Fruit fly (Drosophila melanogaster) whole organism, adult: Measurements from ENCODE around the gene woc.
A peak's percentile ranks its signal among the peaks of the same experiment; 100 is the strongest.

Experiments
- CG11617 ChIP-seq: fragments of 200-800 bp; sonication (Bioruptor generic); optimal IDR thresholded peaks from 2 replicates; lab custom pipeline; 2017; ENCODE audit warnings: mild to moderate bottlenecking, missing biosample characterization, missing genetic modification reagents, missing genetic modification characterization
- CG12768 ChIP-seq: fragments of 200-800 bp; sonication (Bioruptor generic); optimal IDR thresholded peaks from 2 replicates; lab custom pipeline; 2017; ENCODE audit warnings: missing biosample characterization, missing genetic modification characterization, mild to moderate bottlenecking, moderate library complexity, missing genetic modification reagents
- CG14711 ChIP-seq: fragments of 200-800 bp; sonication (Bioruptor generic); optimal IDR thresholded peaks from 2 replicates; lab custom pipeline; 2018; ENCODE audit warnings: missing biosample characterization, mild to moderate bottlenecking, missing genetic modification characterization, moderate library complexity
- CG1620 ChIP-seq: fragments of 200-800 bp; sonication (Bioruptor generic); optimal IDR thresholded peaks from 2 replicates; lab custom pipeline; 2016; ENCODE audit warnings: missing biosample characterization, missing genetic modification characterization
- CG33017 ChIP-seq: fragments of 200-800 bp; sonication (Bioruptor generic); optimal IDR thresholded peaks from 2 replicates; lab custom pipeline; 2018; ENCODE audit warnings: missing biosample characterization, mild to moderate bottlenecking, missing genetic modification characterization, moderate library complexity
- CG5204 ChIP-seq: fragments of 200-800 bp; sonication (Bioruptor generic); optimal IDR thresholded peaks from 2 replicates; lab custom pipeline; 2016; ENCODE audit warnings: missing biosample characterization, missing genetic modification characterization
- CG7045 ChIP-seq: fragments of 200-800 bp; sonication (Bioruptor generic); optimal IDR thresholded peaks from 2 replicates; lab custom pipeline; 2017; ENCODE audit warnings: missing biosample characterization, mild to moderate bottlenecking, missing genetic modification characterization
- CG7101 ChIP-seq: fragments of 200-800 bp; sonication (Bioruptor generic); optimal IDR thresholded peaks from 2 replicates; lab custom pipeline; 2018; ENCODE audit warnings: missing biosample characterization, mild to moderate bottlenecking, missing genetic modification characterization, moderate library complexity
- Clk ChIP-seq: fragments of 200-800 bp; sonication (Bioruptor generic); optimal IDR thresholded peaks from 2 replicates; lab custom pipeline; 2017; ENCODE audit warnings: missing biosample characterization, missing genetic modification characterization
- Crg-1 ChIP-seq: fragments of 200-800 bp; sonication (Bioruptor generic); optimal IDR thresholded peaks from 2 replicates; lab custom pipeline; 2016; ENCODE audit warnings: missing biosample characterization, missing genetic modification characterization
- Hr96 ChIP-seq: fragments of 200-800 bp; sonication (Bioruptor generic); optimal IDR thresholded peaks from 2 replicates; lab custom pipeline; 2016; ENCODE audit warnings: missing biosample characterization, missing genetic modification characterization
- Mnt ChIP-seq: fragments of 200-800 bp; sonication (Bioruptor generic); optimal IDR thresholded peaks from 2 replicates; lab custom pipeline; 2016; ENCODE audit warnings: missing biosample characterization, mild to moderate bottlenecking, missing genetic modification characterization
- bab1 ChIP-seq: fragments of 200-800 bp; sonication (Bioruptor generic); optimal IDR thresholded peaks from 3 replicates; lab custom pipeline; 2019; ENCODE audit warnings: missing biosample characterization, mild to moderate bottlenecking, missing genetic modification characterization, moderate library complexity
- cic ChIP-seq: fragments of 200-800 bp; sonication (Bioruptor generic); optimal IDR thresholded peaks from 2 replicates; lab custom pipeline; 2017; ENCODE audit warnings: missing biosample characterization, mild to moderate bottlenecking, missing genetic modification characterization, moderate library complexity
- cnc ChIP-seq, 2 experiments: fragments of >200 bp; optimal IDR thresholded peaks; 2 replicates each; lab custom pipeline; 2017
- kay ChIP-seq: fragments of 200-800 bp; sonication (Bioruptor generic); peaks from one replicate; lab custom pipeline; 2016; ENCODE audit warnings: missing biosample characterization, missing genetic modification characterization, borderline replicate concordance
- ovo ChIP-seq: fragments of 200-800 bp; sonication (Bioruptor generic); optimal IDR thresholded peaks from 2 replicates; lab custom pipeline; 2016; ENCODE audit warnings: missing biosample characterization, missing genetic modification characterization
- pad ChIP-seq: fragments of 200-800 bp; sonication (Bioruptor generic); optimal IDR thresholded peaks from 3 replicates; lab custom pipeline; 2017; ENCODE audit warnings: missing biosample characterization, missing genetic modification characterization, mild to moderate bottlenecking, moderate library complexity, missing genetic modification reagents
- tj ChIP-seq: fragments of 200-800 bp; sonication (Bioruptor generic); optimal IDR thresholded peaks from 3 replicates; lab custom pipeline; 2017; ENCODE audit warnings: missing biosample characterization, mild to moderate bottlenecking, missing genetic modification characterization, moderate library complexity
- toe ChIP-seq: fragments of 200-800 bp; sonication (Bioruptor generic); optimal IDR thresholded peaks from 2 replicates; lab custom pipeline; 2016; ENCODE audit warnings: missing biosample characterization, missing genetic modification characterization

woc gene

DNA sequence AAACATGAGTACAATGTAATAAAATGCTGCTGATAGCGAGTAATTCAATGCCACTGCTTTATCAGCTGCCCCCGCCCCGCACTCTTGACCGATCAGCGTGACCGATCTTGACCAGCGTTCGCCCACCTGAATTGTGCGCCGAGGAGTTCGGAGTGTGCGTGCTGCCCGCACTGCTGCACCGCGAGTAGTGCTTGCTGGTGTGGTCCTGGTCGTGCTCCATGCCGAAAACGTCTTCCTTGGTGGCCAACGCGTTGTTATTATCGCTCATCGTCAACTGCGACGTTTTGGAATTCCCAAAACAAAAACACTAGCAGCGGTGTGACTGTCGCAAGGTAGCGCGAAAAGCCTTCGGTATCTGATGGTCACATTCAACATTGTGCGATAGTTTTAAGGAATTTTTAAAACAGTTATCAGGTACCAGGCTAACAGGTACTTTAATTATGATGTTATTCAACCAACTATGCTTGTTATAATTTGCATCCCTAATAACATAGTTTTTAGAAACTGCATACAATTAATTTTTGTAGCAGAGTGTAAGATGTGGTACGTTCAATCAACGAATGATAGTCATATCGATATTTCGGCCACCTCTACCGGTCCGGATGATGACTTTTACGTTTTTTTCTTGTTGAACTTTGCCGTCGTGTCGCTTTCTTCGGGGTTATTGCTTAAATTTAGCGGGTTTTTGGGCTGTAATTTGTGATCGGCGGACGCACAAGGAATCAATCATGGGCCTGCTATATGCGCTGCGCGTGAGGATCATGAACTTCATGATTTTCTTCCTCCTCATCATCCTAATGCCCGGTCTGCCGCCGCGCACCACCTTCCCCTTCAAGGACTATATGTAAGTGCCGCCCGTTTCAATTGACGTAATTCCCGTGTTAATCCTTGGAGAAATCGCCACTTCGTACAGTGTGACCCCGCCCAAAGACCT, 24.6 kb upstream of the woc start, which contains the start of the genes bigmax and Hmu:
Gene bigmax, minus strand, starts transcription at position 325 of the 934 bp plus-strand sequence.
Gene Hmu, plus strand, starts transcription at position 568 of the 934 bp plus-strand sequence.
- TF ChIP-seq kay (GFP tag; lab: Kevin White, UChicago) (no peak), CG7101 (tag; lab: Kevin White, UChicago) (peak; percentile 78), cnc (optimal IDR thresholded peaks at IDR 0.05; lab: Kevin White, UChicago) (peak in 1 of 2 experiments; percentile 72), CG33017 (tag; lab: Kevin White, UChicago) (peak; percentile 50), tj (peak; percentile 96), ovo (no peak), Crg-1 (peak; percentile 71), pad (GFP tag; lab: Kevin White, UChicago) (peak; percentile 56), CG5204 (peak; percentile 74), toe (GFP tag; lab: Kevin White, UChicago) (peak; percentile 89), cic (GFP tag; lab: Kevin White, UChicago) (peak; percentile 78), CG14711 (tag; lab: Kevin White, UChicago) (peak; percentile 73), Clk (GFP tag; lab: Kevin White, UChicago) (peak; percentile 70), bab1 (GFP tag; lab: Kevin White, UChicago) (peak; percentile 80), CG1620 (GFP tag; lab: Kevin White, UChicago) (peak; percentile 81), Hr96 (GFP tag; lab: Kevin White, UChicago) (peak; percentile 77), Mnt (GFP tag; lab: Kevin White, UChicago) (peak; percentile 83), CG11617 (peak; percentile 71), CG7045 (GFP tag; lab: Kevin White, UChicago) (peak; percentile 79), CG12768 (GFP tag; lab: Kevin White, UChicago) (peak; percentile 34)

- TF ChIP-seq Mnt (GFP tag; lab: Kevin White, UChicago) (peak; percentile 54), CG12768 (GFP tag; lab: Kevin White, UChicago) (no peak), kay (GFP tag; lab: Kevin White, UChicago) (no peak)
Observed at dm6 chr3R:27283645-27284044, 19.8 kb upstream of the woc start, which contains the start of gene CG3368. CG3368 (plus strand) TSS chr3R:27283780.

DNA sequence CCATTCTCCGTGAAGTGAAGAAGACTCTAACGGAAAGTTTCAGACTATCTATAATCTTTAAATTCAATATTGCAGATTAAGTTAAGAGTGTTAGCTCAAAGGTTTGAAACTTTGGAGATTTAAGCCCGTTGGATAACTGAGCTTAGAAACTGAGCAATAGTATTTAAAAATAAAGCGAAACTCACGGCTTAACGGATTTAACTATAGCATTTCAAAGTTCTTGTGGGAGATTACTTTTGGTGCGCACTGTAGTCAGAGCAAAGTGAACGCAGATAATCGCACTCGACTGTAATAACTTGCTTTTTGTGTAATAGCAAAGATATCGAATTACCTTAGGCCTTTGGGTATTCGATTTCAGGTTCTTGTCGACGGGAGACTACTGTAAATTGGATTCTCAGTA, 18.4 kb upstream of the woc start, which contains the start of gene mrt:
Gene mrt, minus strand, starts transcription at position 376 of the 400 bp plus-strand sequence.
- TF ChIP-seq CG11617 (peak; percentile 85), Hr96 (GFP tag; lab: Kevin White, UChicago) (peak; percentile 70), CG5204 (peak; percentile 84), CG7045 (GFP tag; lab: Kevin White, UChicago) (peak; percentile 68), Clk (GFP tag; lab: Kevin White, UChicago) (peak; percentile 59), CG33017 (tag; lab: Kevin White, UChicago) (peak; percentile 78), tj (peak; percentile 62), toe (GFP tag; lab: Kevin White, UChicago) (peak; percentile 76), kay (GFP tag; lab: Kevin White, UChicago) (no peak), CG12768 (GFP tag; lab: Kevin White, UChicago) (peak; percentile 51), bab1 (GFP tag; lab: Kevin White, UChicago) (peak; percentile 74), cnc (optimal IDR thresholded peaks at IDR 0.05; lab: Kevin White, UChicago) (no peak), CG1620 (GFP tag; lab: Kevin White, UChicago) (peak; percentile 67), CG14711 (tag; lab: Kevin White, UChicago) (peak; percentile 72), pad (GFP tag; lab: Kevin White, UChicago) (peak; percentile 48), Mnt (GFP tag; lab: Kevin White, UChicago) (peak; percentile 21), Crg-1 (peak; percentile 41), cic (GFP tag; lab: Kevin White, UChicago) (no peak), CG7101 (tag; lab: Kevin White, UChicago) (peak; percentile 75), ovo (no peak)

dm6 chr3R:27281811-27282131, 17.9 kb upstream of the woc start:
- TF ChIP-seq Hr96 (GFP tag; lab: Kevin White, UChicago) (peak; percentile 4), toe (GFP tag; lab: Kevin White, UChicago) (no peak), Mnt (GFP tag; lab: Kevin White, UChicago) (peak; percentile 16), CG14711 (tag; lab: Kevin White, UChicago) (no peak), Clk (GFP tag; lab: Kevin White, UChicago) (no peak), cnc (optimal IDR thresholded peaks at IDR 0.05; lab: Kevin White, UChicago) (no peak), bab1 (GFP tag; lab: Kevin White, UChicago) (no peak), Crg-1 (no peak), CG12768 (GFP tag; lab: Kevin White, UChicago) (no peak), kay (GFP tag; lab: Kevin White, UChicago) (no peak), CG7101 (tag; lab: Kevin White, UChicago) (no peak), CG33017 (tag; lab: Kevin White, UChicago) (no peak), ovo (no peak), CG7045 (GFP tag; lab: Kevin White, UChicago) (no peak), CG11617 (no peak), pad (GFP tag; lab: Kevin White, UChicago) (no peak), CG1620 (GFP tag; lab: Kevin White, UChicago) (no peak), cic (GFP tag; lab: Kevin White, UChicago) (peak; percentile 30), CG5204 (no peak), tj (no peak)
